Fruit fly (Drosophila melanogaster): ENCODE data around the gene eater.

eater gene

dm6 chr3R:27131408-27131807, 31.9 kb upstream of the eater start (continued):
- no peak for TF ChIP-seq ato (GFP tag; IDR thresholded peaks at IDR 0.05; ENCODE audit: partially characterized antibody)
- peak; percentile 57 for TF ChIP-seq CrebB (tag; optimal IDR thresholded peaks at IDR 0.05)
- no peak for TF ChIP-seq sens-2 (GFP tag; IDR thresholded peaks at IDR 0.05)
- TF ChIP-seq CG4730 (GFP tag; IDR thresholded peaks at IDR 0.05) = no peak
- no peak for TF ChIP-seq dm (GFP tag; optimal IDR thresholded peaks at IDR 0.05)
- no peak for TF ChIP-seq Dad (GFP tag; optimal IDR thresholded peaks at IDR 0.05)
- TF ChIP-seq ems (GFP tag; optimal IDR thresholded peaks at IDR 0.05) = no peak
- TF ChIP-seq BtbVII (GFP tag; optimal IDR thresholded peaks at IDR 0.05) = peak; percentile 68
- no peak for TF ChIP-seq hkb (optimal IDR thresholded peaks at IDR 0.05)
- peak; percentile 53 for TF ChIP-seq hkb (GFP tag; IDR thresholded peaks at IDR 0.05)
- no peak for TF ChIP-seq Myb (GFP tag; optimal IDR thresholded peaks at IDR 0.05)
- TF ChIP-seq Adf1 (GFP tag; IDR thresholded peaks at IDR 0.05) = no peak; the same call in 1 of the 2 replicates
- peak; percentile 16 for TF ChIP-seq grau (tag; optimal IDR thresholded peaks at IDR 0.05)
- no peak for TF ChIP-seq zf30C (GFP tag; optimal IDR thresholded peaks at IDR 0.05)
- no peak for TF ChIP-seq CG8290 (GFP tag; optimal IDR thresholded peaks at IDR 0.05)
- TF ChIP-seq CG8290 (tag; optimal IDR thresholded peaks at IDR 0.05) = peak in 1 of 2 experiments; percentile 93
- no peak for TF ChIP-seq Dp (GFP tag; optimal IDR thresholded peaks at IDR 0.05)
- peak; percentile 16 for TF ChIP-seq maf-S (GFP tag; optimal IDR thresholded peaks at IDR 0.05)
- no peak for TF ChIP-seq wdn (GFP tag; IDR thresholded peaks at IDR 0.05)
- no peak for TF ChIP-seq Mes4 (GFP tag; optimal IDR thresholded peaks at IDR 0.05)
- no peak for TF ChIP-seq CG18262 (tag; optimal IDR thresholded peaks at IDR 0.05)
- TF ChIP-seq Sry-δ (GFP tag; optimal IDR thresholded peaks at IDR 0.05) = peak; percentile 2
- TF ChIP-seq hth (optimal IDR thresholded peaks at IDR 0.05) = no peak
- no peak for TF ChIP-seq prd (optimal IDR thresholded peaks at IDR 0.05)
- no peak for TF ChIP-seq prd (GFP tag; IDR thresholded peaks at IDR 0.05)
- no peak for TF ChIP-seq Ravus (GFP tag; IDR thresholded peaks at IDR 0.05)
- no peak for TF ChIP-seq D19A (tag; optimal IDR thresholded peaks at IDR 0.05)
- no peak for TF ChIP-seq gt (GFP tag; IDR thresholded peaks at IDR 0.05)
- no peak for TF ChIP-seq H15 (GFP tag; IDR thresholded peaks at IDR 0.05)
- TF ChIP-seq CG1603 (tag; optimal IDR thresholded peaks at IDR 0.05) = no peak
- TF ChIP-seq Kr (GFP tag; optimal IDR thresholded peaks at IDR 0.05) = no peak
- TF ChIP-seq Asciz (GFP tag; optimal IDR thresholded peaks at IDR 0.05) = peak; percentile 35
- no peak for TF ChIP-seq CG10431 (GFP tag; optimal IDR thresholded peaks at IDR 0.05)
- TF ChIP-seq sug (tag; optimal IDR thresholded peaks at IDR 0.05) = peak; percentile 0
- TF ChIP-seq scrt (GFP tag; optimal IDR thresholded peaks at IDR 0.05) = peak; percentile 52
- TF ChIP-seq Jarid2 (GFP tag; optimal IDR thresholded peaks at IDR 0.05) = peak; percentile 15
- no peak for TF ChIP-seq Drgx (GFP tag; IDR thresholded peaks at IDR 0.05)
- TF ChIP-seq Dip3 (GFP tag; optimal IDR thresholded peaks at IDR 0.05) = peak; percentile 56
- no peak for TF ChIP-seq CG4424 (GFP tag; optimal IDR thresholded peaks at IDR 0.05)
- TF ChIP-seq repo (GFP tag; optimal IDR thresholded peaks at IDR 0.05) = no peak
- peak; percentile 15 for TF ChIP-seq CG1792 (GFP tag; optimal IDR thresholded peaks at IDR 0.05)
- no peak for TF ChIP-seq Hr78 (GFP tag; optimal IDR thresholded peaks at IDR 0.05)
- TF ChIP-seq ind (GFP tag; optimal IDR thresholded peaks at IDR 0.05) = no peak
- TF ChIP-seq lov (optimal IDR thresholded peaks at IDR 0.05) = no peak
- no peak for TF ChIP-seq lov (GFP tag; IDR thresholded peaks at IDR 0.05)
- no peak for TF ChIP-seq z (GFP tag; IDR thresholded peaks at IDR 0.05)
- peak; percentile 38 for TF ChIP-seq crc (GFP tag; optimal IDR thresholded peaks at IDR 0.05)
- TF ChIP-seq CG2678 (tag; optimal IDR thresholded peaks at IDR 0.05) = peak; percentile 66
- peak; percentile 75 for TF ChIP-seq CG2120 (GFP tag; optimal IDR thresholded peaks at IDR 0.05)
- peak; percentile 29 for TF ChIP-seq CG11398 (GFP tag; optimal IDR thresholded peaks at IDR 0.05)
- peak; percentile 64 for TF ChIP-seq Meics (GFP tag; optimal IDR thresholded peaks at IDR 0.05)
- TF ChIP-seq btn (GFP tag; optimal IDR thresholded peaks at IDR 0.05) = no peak
- no peak for TF ChIP-seq Neu2 (GFP tag; optimal IDR thresholded peaks at IDR 0.05; ENCODE audit: borderline replicate concordance)
- TF ChIP-seq CG18599 (GFP tag; optimal IDR thresholded peaks at IDR 0.05) = peak; percentile 85
